Worm (Caenorhabditis elegans) whole organism, L4/young adult: Measurements from ENCODE around the gene mec-12.

ENCODE experiments used
- dao-5 ChIP-seq: sonication (generic microtip); optimal IDR thresholded peaks from 2 replicates; lab custom pipeline; 2016; ENCODE audit warnings: missing genotype, missing genetic modification characterization, moderate library complexity, missing compliant biosample characterization
- him-1 ChIP-seq: sonication (generic microtip); optimal IDR thresholded peaks from 2 replicates; lab custom pipeline; 2016; ENCODE audit warnings: missing genotype, missing genetic modification reagents, missing genetic modification characterization, missing compliant biosample characterization

ce11 chrIII:3100124-3100523 is 38.9 kb downstream of the mec-12 start:
- TF ChIP-seq him-1 (tag; lab: Kevin White, UChicago) (no peak), dao-5 (tag; lab: Kevin White, UChicago) (no peak)
